Worm (Caenorhabditis elegans): ENCODE results near the gene nmy-3.
"Not testable (repeated sequence)": the region's sequence is repeated elsewhere in the genome, so short reads cannot be mapped to it uniquely, and the experiment has no call there.

The nmy-3 gene

DNA sequence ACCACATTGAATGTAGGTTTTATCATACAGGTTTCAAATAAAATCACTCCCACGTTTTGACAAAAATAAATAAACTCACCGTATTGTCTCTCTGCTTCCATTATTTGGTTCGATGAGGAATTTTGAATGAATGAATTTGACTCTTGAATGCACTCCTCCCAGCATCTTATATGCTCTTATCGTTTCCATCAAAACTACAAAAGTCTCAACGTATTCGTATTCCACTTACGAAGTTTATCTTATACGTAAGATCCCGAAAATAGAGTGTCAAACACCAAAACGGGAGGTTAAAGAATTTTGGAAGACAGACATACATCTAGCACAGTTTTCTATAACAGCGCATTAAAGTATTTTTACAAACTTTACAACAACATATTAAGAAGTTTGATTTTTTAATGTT is 19.5 kb downstream of the nmy-3 start, which contains the start of gene nhr-264:
TSS of gene nhr-264 (minus strand) at position 101 of the 400 bp plus-strand sequence.
- TF ChIP-seq aly-1 (tag; optimal IDR thresholded peaks at IDR 0.05); scrt-1 (GFP tag; IDR thresholded peaks at IDR 0.05); F13C5.2 (tag; optimal IDR thresholded peaks at IDR 0.05): not testable (repeated sequence)

DNA sequence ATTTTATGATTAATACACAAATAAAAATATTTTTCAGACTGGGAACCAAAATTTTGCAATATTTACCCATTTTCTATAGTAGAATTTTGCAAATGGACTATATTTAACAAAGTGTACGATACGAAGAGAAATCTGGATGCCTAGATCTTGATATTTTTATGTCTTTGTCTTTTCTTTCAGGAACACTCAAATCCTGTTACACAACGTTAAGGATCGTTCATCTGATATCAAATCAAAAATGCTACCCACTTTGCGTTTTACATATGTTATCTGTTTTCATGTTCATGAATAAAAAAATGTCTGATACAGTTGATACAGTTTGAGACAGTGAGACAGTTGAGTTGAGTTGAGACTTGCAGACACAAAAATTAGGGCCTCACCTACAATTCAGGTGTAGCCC is 22.0 kb downstream of the nmy-3 start, which contains the start of gene F49C12.1:
TSS of gene F49C12.1 (minus strand) at position 70 of the 400 bp plus-strand sequence.
- TF ChIP-seq hmbx-1 (tag; optimal IDR thresholded peaks at IDR 0.05) (no peak), ceh-36 (tag; optimal IDR thresholded peaks at IDR 0.05) (no peak), ama-1 (optimal IDR thresholded peaks at IDR 0.05) (no peak), pes-1 (GFP tag; IDR thresholded peaks at IDR 0.05) (no peak), ets-7 (tag; optimal IDR thresholded peaks at IDR 0.05) (no peak), hmg-4 (GFP tag; optimal IDR thresholded peaks at IDR 0.05) (no peak), flt-1 (GFP tag; IDR thresholded peaks at IDR 0.05) (no peak), aly-1 (tag; optimal IDR thresholded peaks at IDR 0.05) (no peak), sea-1 (GFP tag; conservative IDR thresholded peaks at IDR 0.05) (no peak), scrt-1 (GFP tag; IDR thresholded peaks at IDR 0.05) (no peak)

DNA sequence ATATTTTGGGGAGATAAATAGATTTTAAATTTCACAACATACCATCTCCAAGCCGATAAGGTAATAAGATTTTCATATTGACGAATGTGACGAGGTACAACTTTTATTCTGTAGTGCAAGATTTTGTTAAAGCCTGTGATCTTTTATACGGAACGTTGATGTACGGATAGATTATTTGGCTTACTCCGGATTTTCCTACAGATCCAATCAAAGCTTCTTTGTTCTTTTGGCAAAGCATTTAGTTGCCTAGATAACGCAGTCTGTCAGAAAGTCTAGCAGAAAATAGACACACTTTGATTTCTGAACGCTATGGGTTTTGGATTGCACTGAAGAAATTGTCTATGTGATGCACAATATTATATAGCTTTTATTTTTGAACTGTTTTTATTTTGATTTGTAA is 24.9 kb downstream of the nmy-3 start, which contains the start of gene F49C12.2:
TSS of gene F49C12.2 (minus strand) at position 101 of the 400 bp plus-strand sequence.
- TF ChIP-seq F13C5.2 (tag; optimal IDR thresholded peaks at IDR 0.05) (no peak), hmbx-1 (tag; optimal IDR thresholded peaks at IDR 0.05) (no peak), ceh-36 (tag; optimal IDR thresholded peaks at IDR 0.05) (no peak), ceh-13 (GFP tag; optimal IDR thresholded peaks at IDR 0.05) (no peak), hmg-4 (GFP tag; optimal IDR thresholded peaks at IDR 0.05) (no peak), scrt-1 (GFP tag; IDR thresholded peaks at IDR 0.05) (no peak), sea-1 (GFP tag; conservative IDR thresholded peaks at IDR 0.05) (no peak), tra-4 (tag; optimal IDR thresholded peaks at IDR 0.05) (no peak), ets-7 (tag; optimal IDR thresholded peaks at IDR 0.05) (no peak), aly-1 (tag; optimal IDR thresholded peaks at IDR 0.05) (no peak), B0310.2 (tag; optimal IDR thresholded peaks at IDR 0.05) (no peak), ama-1 (optimal IDR thresholded peaks at IDR 0.05) (no peak), pes-1 (GFP tag; IDR thresholded peaks at IDR 0.05) (no peak), flt-1 (GFP tag; IDR thresholded peaks at IDR 0.05) (no peak), hnd-1 (tag; optimal IDR thresholded peaks at IDR 0.05) (no peak)

DNA sequence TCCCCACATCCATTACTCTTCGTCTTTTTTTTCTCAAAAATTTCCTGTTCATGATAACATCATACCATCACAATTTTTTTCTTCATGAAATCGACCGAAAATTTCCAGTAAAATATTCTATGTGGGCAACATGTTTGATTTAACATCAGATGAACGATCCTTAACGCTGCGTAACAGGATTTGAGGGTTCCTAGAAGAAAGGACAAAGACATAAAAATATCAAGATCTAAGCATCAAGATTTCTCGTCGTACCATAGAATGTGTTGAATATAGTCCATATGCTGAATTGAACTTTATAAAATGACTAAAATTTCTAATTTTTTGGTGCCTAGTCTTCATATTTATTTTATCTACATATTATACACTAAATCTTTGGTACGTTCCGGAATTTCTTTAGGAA is 25.8 kb downstream of the nmy-3 start, which contains the start of gene F49C12.3:
TSS of gene F49C12.3 (plus strand) at position 301 of the 400 bp plus-strand sequence.
- TF ChIP-seq tra-4 (tag; optimal IDR thresholded peaks at IDR 0.05) (no peak), hnd-1 (tag; optimal IDR thresholded peaks at IDR 0.05) (no peak), flt-1 (GFP tag; IDR thresholded peaks at IDR 0.05) (no peak), B0310.2 (tag; optimal IDR thresholded peaks at IDR 0.05) (no peak), ama-1 (optimal IDR thresholded peaks at IDR 0.05) (no peak), hmg-4 (GFP tag; optimal IDR thresholded peaks at IDR 0.05) (no peak), scrt-1 (GFP tag; IDR thresholded peaks at IDR 0.05) (no peak), ets-7 (tag; optimal IDR thresholded peaks at IDR 0.05) (no peak), F13C5.2 (tag; optimal IDR thresholded peaks at IDR 0.05) (no peak), ceh-13 (GFP tag; optimal IDR thresholded peaks at IDR 0.05) (no peak), sea-1 (GFP tag; conservative IDR thresholded peaks at IDR 0.05) (no peak), aly-1 (tag; optimal IDR thresholded peaks at IDR 0.05) (no peak), tbx-37 (GFP tag; conservative IDR thresholded peaks at IDR 0.05) (no peak), tbx-11 (GFP tag; IDR thresholded peaks at IDR 0.05) (no peak), pes-1 (GFP tag; IDR thresholded peaks at IDR 0.05) (no peak), hmbx-1 (tag; optimal IDR thresholded peaks at IDR 0.05) (no peak), ceh-36 (tag; optimal IDR thresholded peaks at IDR 0.05) (no peak)

DNA sequence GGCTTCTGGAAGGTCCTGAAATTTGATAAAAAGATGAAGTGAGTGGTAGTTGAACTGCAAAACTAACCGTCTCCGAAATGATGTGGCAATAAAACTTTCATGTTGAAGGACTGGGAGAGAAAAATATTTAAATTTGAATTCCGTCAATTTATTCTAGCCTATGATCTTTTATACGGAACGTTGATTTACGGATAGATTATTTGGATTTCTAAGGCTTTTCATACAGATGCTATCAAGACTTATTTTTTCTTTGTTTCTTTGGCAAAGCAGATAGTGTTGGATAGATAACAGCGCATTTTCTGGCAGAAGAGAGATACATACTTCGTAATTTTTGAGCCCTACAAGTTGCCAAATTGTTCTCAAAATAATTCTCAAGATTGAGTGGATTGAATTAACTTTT is 29.7 kb downstream of the nmy-3 start, which contains the start of gene F49C12.4:
TSS of gene F49C12.4 (minus strand) at position 101 of the 400 bp plus-strand sequence.
- TF ChIP-seq ama-1 (optimal IDR thresholded peaks at IDR 0.05), result no peak
- TF ChIP-seq tbx-11 (GFP tag; IDR thresholded peaks at IDR 0.05), result no peak
- no peak for TF ChIP-seq ceh-36 (tag; optimal IDR thresholded peaks at IDR 0.05)
- TF ChIP-seq ceh-13 (GFP tag; optimal IDR thresholded peaks at IDR 0.05), result no peak
- no peak for TF ChIP-seq ets-7 (tag; optimal IDR thresholded peaks at IDR 0.05)
- TF ChIP-seq sea-1 (GFP tag; conservative IDR thresholded peaks at IDR 0.05), result no peak
- no peak for TF ChIP-seq B0310.2 (tag; optimal IDR thresholded peaks at IDR 0.05)
- no peak for TF ChIP-seq flt-1 (GFP tag; IDR thresholded peaks at IDR 0.05)
- TF ChIP-seq tra-4 (tag; optimal IDR thresholded peaks at IDR 0.05), result no peak
- TF ChIP-seq scrt-1 (GFP tag; IDR thresholded peaks at IDR 0.05), result no peak
- no peak for TF ChIP-seq pes-1 (GFP tag; IDR thresholded peaks at IDR 0.05)
- TF ChIP-seq hmbx-1 (tag; optimal IDR thresholded peaks at IDR 0.05), result no peak

DNA sequence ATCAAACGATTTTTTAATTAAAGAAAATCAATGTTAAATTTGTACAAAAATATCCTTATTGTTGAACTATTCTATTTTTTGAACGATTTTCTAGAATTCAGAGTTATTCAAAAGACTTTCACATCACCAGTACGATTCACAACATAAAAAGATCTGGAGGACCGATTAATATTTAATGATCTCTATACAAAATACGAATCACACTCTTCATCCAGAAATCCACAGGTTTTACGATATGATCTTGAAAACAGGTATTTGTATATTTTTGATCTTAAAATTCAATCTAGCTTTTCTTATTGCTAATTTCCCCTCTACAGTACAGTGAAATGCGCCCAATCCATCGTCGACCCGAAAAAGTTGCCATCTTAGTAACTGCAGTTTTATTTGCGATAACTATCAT is 30.3 kb downstream of the nmy-3 start, which contains the start of gene F49C12.5:
TSS of gene F49C12.5 (plus strand) at position 301 of the 400 bp plus-strand sequence.
- TF ChIP-seq B0310.2 (tag; optimal IDR thresholded peaks at IDR 0.05) (no peak), F13C5.2 (tag; optimal IDR thresholded peaks at IDR 0.05) (no peak), ets-7 (tag; optimal IDR thresholded peaks at IDR 0.05) (no peak), tra-4 (tag; optimal IDR thresholded peaks at IDR 0.05) (no peak), sea-1 (GFP tag; conservative IDR thresholded peaks at IDR 0.05) (no peak)

DNA sequence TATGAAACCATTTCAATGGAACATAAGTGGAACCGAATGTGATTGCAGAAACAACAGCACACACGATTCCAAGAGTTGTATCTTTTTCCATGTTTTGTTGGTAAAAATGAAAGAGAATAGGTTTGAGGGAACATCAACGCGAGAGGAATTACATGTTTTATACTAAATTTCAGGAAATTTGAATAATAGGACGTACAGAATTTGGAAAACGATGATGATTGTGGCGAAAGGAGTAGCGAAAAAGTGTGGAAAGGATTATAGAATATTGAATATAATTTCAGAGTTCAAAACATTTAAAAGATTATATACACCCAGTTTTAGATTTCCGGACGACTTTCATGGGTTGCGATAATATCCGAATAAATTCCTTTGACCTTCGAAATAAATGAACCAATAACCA is 34.7 kb downstream of the nmy-3 start, which contains the start of gene F49C12.6:
TSS of gene F49C12.6 (minus strand) at position 101 of the 400 bp plus-strand sequence.
- no peak for TF ChIP-seq ets-7 (tag; optimal IDR thresholded peaks at IDR 0.05)
- no peak for TF ChIP-seq ceh-13 (GFP tag; optimal IDR thresholded peaks at IDR 0.05)

DNA sequence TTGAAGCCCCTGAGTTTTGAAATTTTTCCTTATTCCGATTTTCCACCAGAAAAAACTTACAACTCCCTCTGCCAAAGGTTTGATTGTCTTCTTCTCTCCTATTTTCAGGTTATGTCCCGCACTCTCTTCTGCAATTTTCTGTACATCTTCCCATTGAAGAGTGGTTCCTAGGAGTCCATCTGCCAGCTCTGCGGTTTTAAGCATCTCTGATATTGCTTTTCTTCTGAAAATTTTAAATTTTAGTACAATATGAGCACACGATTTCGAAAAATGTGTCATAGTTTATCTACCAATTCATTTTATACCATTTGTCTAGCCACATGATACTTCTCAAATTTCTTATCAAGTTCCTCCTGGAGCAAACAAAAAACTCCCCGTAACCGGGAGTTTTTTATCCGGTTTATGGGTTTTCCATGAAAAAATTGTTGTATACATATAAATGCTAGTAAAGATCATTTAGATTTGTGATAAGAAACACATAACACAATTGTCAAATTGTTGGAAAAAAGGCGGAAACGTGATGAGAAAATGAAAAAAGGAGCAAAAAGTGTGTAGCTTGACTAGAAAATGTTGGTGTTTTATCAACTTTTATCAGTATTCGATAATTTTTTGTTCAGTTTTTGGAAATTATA is 36.8 kb downstream of the nmy-3 start:
- TF ChIP-seq ama-1 (optimal IDR thresholded peaks at IDR 0.05) (no peak), ets-7 (tag; optimal IDR thresholded peaks at IDR 0.05) (no peak), tbx-11 (GFP tag; IDR thresholded peaks at IDR 0.05) (no peak), pes-1 (GFP tag; IDR thresholded peaks at IDR 0.05) (no peak), F13C5.2 (tag; optimal IDR thresholded peaks at IDR 0.05) (no peak), B0310.2 (tag; optimal IDR thresholded peaks at IDR 0.05) (no peak)
